Worm (Caenorhabditis elegans) whole organism, young adult: Measurements from ENCODE around the gene F08H9.4.

Experiments used
- F33H1.4 ChIP-seq: fragments of 200-800 bp; sonication (Bioruptor generic); IDR thresholded peaks from 2 replicates; pipeline ENCODE4 v1.3.6; 2022; ENCODE audit warnings: missing genetic modification reagents, missing genetic modification characterization, missing compliant biosample characterization
- aptf-3 ChIP-seq: fragments of 200-800 bp; sonication (Bioruptor generic); IDR thresholded peaks from 2 replicates; pipeline ENCODE4 v1.3.6; 2022; ENCODE audit warnings: missing genetic modification characterization, missing compliant biosample characterization
- athp-1 ChIP-seq: sonication (generic microtip); optimal IDR thresholded peaks from 2 replicates; lab custom pipeline; 2017; ENCODE audit warnings: mild to moderate bottlenecking, missing genetic modification characterization, missing compliant biosample characterization
- cebp-1 ChIP-seq, 2 experiments: fragments of 200-800 bp in 1 of 2; sonication (Bioruptor generic) in 1 of 2; sonication (generic microtip) in 1 of 2; IDR thresholded peaks in 1 of 2; optimal IDR thresholded peaks in 1 of 2; 2 replicates each; pipeline versions ENCODE4 v1.3.6 to Lab custom; 2017 to 2022; ENCODE audit warnings: missing compliant biosample characterization in 2 of 2, missing genetic modification characterization in 2 of 2, mild to moderate bottlenecking in 1 of 2, missing genetic modification reagents in 1 of 2, moderate library complexity in 1 of 2
- ceh-58 ChIP-seq: fragments of 200-800 bp; sonication (Bioruptor generic); IDR thresholded peaks from 2 replicates; pipeline ENCODE4 v1.3.6; 2022; ENCODE audit warnings: missing genetic modification characterization, missing compliant biosample characterization
- lin-40 ChIP-seq: sonication (generic microtip); optimal IDR thresholded peaks from 2 replicates; lab custom pipeline; 2016; ENCODE audit warnings: missing genetic modification characterization, mild to moderate bottlenecking, missing compliant biosample characterization, missing genotype, missing genetic modification reagents
- mxl-1 ChIP-seq: sonication (generic microtip); optimal IDR thresholded peaks from 2 replicates; lab custom pipeline; 2016; ENCODE audit warnings: missing genetic modification characterization, missing compliant biosample characterization
- pbrm-1 ChIP-seq: fragments of 200-800 bp; sonication (Bioruptor generic); IDR thresholded peaks from 2 replicates; pipeline ENCODE4 v1.3.6; 2022; ENCODE audit warnings: missing genetic modification reagents, missing genetic modification characterization, missing compliant biosample characterization
- sptf-2 ChIP-seq: fragments of 200-800 bp; sonication (Bioruptor generic); optimal IDR thresholded peaks from 2 replicates; lab custom pipeline; 2018; ENCODE audit warnings: mild to moderate bottlenecking, missing genetic modification characterization, missing compliant biosample characterization
- unc-62 ChIP-seq: fragments of 150-350 bp; optimal IDR thresholded peaks from 2 replicates; lab custom pipeline; 2014; ENCODE audit warnings: missing biosample characterization, missing genetic modification reagents, missing genetic modification characterization

ce11 chrV:14433584-14433983 lies 30.6 kb downstream of the F08H9.4 start:
- TF ChIP-seq aptf-3 (GFP tag; lab: Robert Waterston, UW), result no peak
- no peak for TF ChIP-seq lin-40 (tag; lab: Kevin White, UChicago)
- TF ChIP-seq ceh-58, result no peak
- TF ChIP-seq athp-1 (tag; lab: Kevin White, UChicago), result no peak
- no peak for TF ChIP-seq sptf-2 (GFP tag; lab: Kevin White, UChicago)
- TF ChIP-seq F33H1.4 (GFP tag; lab: Robert Waterston, UW), result no peak
- TF ChIP-seq mxl-1 (tag; lab: Kevin White, UChicago), result no peak
- TF ChIP-seq pbrm-1 (GFP tag; lab: Robert Waterston, UW), result no peak
- TF ChIP-seq unc-62, result no peak
- TF ChIP-seq cebp-1 (GFP tag; IDR thresholded peaks at IDR 0.05; lab: Robert Waterston, UW), result no peak
- no peak for TF ChIP-seq cebp-1 (tag; optimal IDR thresholded peaks at IDR 0.05; lab: Kevin White, UChicago)
